Worm (Caenorhabditis elegans) whole organism, early embryonic: ENCODE data around the gene F19B6.3.

Experiments
- F13C5.2 ChIP-seq: sonication (generic microtip); optimal IDR thresholded peaks from 2 replicates; lab custom pipeline; 2017; ENCODE audit warnings: mild to moderate bottlenecking, missing genetic modification characterization, inconsistent platforms, missing compliant biosample characterization
- ama-1 ChIP-seq: fragments of 150-350 bp; optimal IDR thresholded peaks from 2 replicates; lab custom pipeline; 2014
- ceh-13 ChIP-seq: fragments of 200-800 bp; sonication (Bioruptor generic); optimal IDR thresholded peaks from 2 replicates; lab custom pipeline; 2018; ENCODE audit warnings: mild to moderate bottlenecking, missing genetic modification characterization, missing compliant biosample characterization
- ets-7 ChIP-seq: sonication (generic microtip); optimal IDR thresholded peaks from 2 replicates; lab custom pipeline; 2016; ENCODE audit warnings: missing genotype, missing genetic modification characterization, missing compliant biosample characterization
- hmg-4 ChIP-seq: fragments of 200-800 bp; sonication (Bioruptor generic); optimal IDR thresholded peaks from 2 replicates; lab custom pipeline; 2018; ENCODE audit warnings: mild to moderate bottlenecking, missing genetic modification characterization, missing compliant biosample characterization
- pes-1 ChIP-seq: fragments of 200-800 bp; sonication (Bioruptor generic); IDR thresholded peaks from 2 replicates; pipeline ENCODE4 v1.3.6; 2022; ENCODE audit warnings: missing genetic modification reagents, missing genetic modification characterization, missing compliant biosample characterization

DNA sequence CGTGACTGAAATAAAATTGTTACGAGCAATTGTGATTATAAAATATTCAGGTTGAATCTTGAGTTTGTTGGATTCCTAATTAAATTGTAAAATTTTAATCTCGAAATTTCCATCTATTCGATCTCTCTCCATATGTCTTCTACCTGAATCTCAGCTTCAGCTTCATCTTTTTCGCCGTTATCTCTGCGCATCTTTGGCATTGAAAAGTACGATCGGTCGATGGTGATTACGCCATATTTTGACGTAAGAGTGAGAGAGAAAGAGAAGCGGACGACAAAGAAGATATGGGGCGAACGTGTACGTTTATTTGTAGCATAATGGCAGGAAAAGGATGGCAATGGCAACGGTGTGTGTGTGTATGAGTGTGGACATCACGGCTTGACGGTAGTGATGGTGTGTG lies 39.5 kb downstream of the F19B6.3 start:
- TF ChIP-seq hmg-4 (GFP tag; lab: Kevin White, UChicago) (no peak), ceh-13 (GFP tag; lab: Kevin White, UChicago) (no peak), ama-1 (no peak), ets-7 (tag; lab: Kevin White, UChicago) (no peak), pes-1 (GFP tag; lab: Robert Waterston, UW) (no peak), F13C5.2 (no peak)
